Fruit fly (Drosophila melanogaster) whole organism, embryonic: ENCODE measurements around the gene Acp63F.
A peak's percentile ranks its signal among the peaks of the same experiment; 100 is the strongest.

ENCODE experiments used
- Atf-2 ChIP-seq: fragments of 200-800 bp; sonication (Bioruptor generic); optimal IDR thresholded peaks from 2 replicates; lab custom pipeline; 2016; ENCODE audit warnings: missing biosample characterization, missing genetic modification characterization
- Awh ChIP-seq: fragments of 200-800 bp; sonication (Bioruptor generic); IDR thresholded peaks from 2 replicates; pipeline ENCODE4, ENCODE4 v1.3.6; 2022; ENCODE audit warnings: missing biosample characterization, missing genetic modification characterization
- CG11695 ChIP-seq: fragments of 200-800 bp; sonication (Bioruptor generic); IDR thresholded peaks from 3 replicates; pipeline ENCODE4 v1.3.6; 2022; ENCODE audit warnings: missing biosample characterization, missing genetic modification characterization
- CG14441 ChIP-seq: fragments of 200-800 bp; sonication (Bioruptor generic); IDR thresholded peaks from 2 replicates; pipeline ENCODE4 v1.3.6; 2022; ENCODE audit warnings: missing biosample characterization, missing genetic modification characterization
- CG1603 ChIP-seq: fragments of 200-800 bp; sonication (Bioruptor generic); optimal IDR thresholded peaks from 2 replicates; lab custom pipeline; 2019; ENCODE audit warnings: missing biosample characterization, mild to moderate bottlenecking, missing genetic modification characterization, moderate library complexity
- CG16815 ChIP-seq: fragments of 200-800 bp; sonication (Bioruptor generic); optimal IDR thresholded peaks from 3 replicates; lab custom pipeline; 2017; ENCODE audit warnings: missing biosample characterization, mild to moderate bottlenecking, missing genetic modification characterization
- CG17359 ChIP-seq: fragments of 200-800 bp; sonication (Bioruptor generic); optimal IDR thresholded peaks from 3 replicates; lab custom pipeline; 2018; ENCODE audit warnings: missing biosample characterization, mild to moderate bottlenecking, missing genetic modification characterization, moderate library complexity
- CG1792 ChIP-seq: fragments of 200-800 bp; sonication (Bioruptor generic); optimal IDR thresholded peaks from 2 replicates; lab custom pipeline; 2016; ENCODE audit warnings: missing biosample characterization, missing genetic modification characterization
- CG18262 ChIP-seq: fragments of 200-800 bp; optimal IDR thresholded peaks from 3 replicates; lab custom pipeline; 2019; ENCODE audit warnings: missing biosample characterization, mild to moderate bottlenecking, missing genetic modification characterization, moderate library complexity
- CG1832 ChIP-seq: fragments of 200-800 bp; sonication (Bioruptor generic); optimal IDR thresholded peaks from 2 replicates; lab custom pipeline; 2017; ENCODE audit warnings: missing biosample characterization, mild to moderate bottlenecking, missing genetic modification characterization, inconsistent platforms
- CG2875 ChIP-seq: fragments of 200-800 bp; sonication (Bioruptor generic); optimal IDR thresholded peaks from 2 replicates; lab custom pipeline; 2017; ENCODE audit warnings: missing biosample characterization, mild to moderate bottlenecking, missing genetic modification characterization, missing genetic modification reagents
- CG30020 ChIP-seq: fragments of 200-800 bp; optimal IDR thresholded peaks from 2 replicates; lab custom pipeline; 2019; ENCODE audit warnings: missing biosample characterization, mild to moderate bottlenecking, missing genetic modification characterization, moderate library complexity
- CG32772 ChIP-seq: fragments of 200-800 bp; sonication (Bioruptor generic); IDR thresholded peaks from 2 replicates; pipeline ENCODE4 v1.3.6; 2022; ENCODE audit warnings: missing biosample characterization, missing genetic modification characterization
- CG4328 ChIP-seq: fragments of 200-800 bp; sonication (Bioruptor generic); optimal IDR thresholded peaks from 3 replicates; lab custom pipeline; 2017; ENCODE audit warnings: missing biosample characterization, missing genetic modification reagents, missing genetic modification characterization
- CG8089 ChIP-seq: fragments of 200-800 bp; sonication (Bioruptor generic); optimal IDR thresholded peaks from 3 replicates; lab custom pipeline; 2016; ENCODE audit warnings: missing biosample characterization, missing genetic modification characterization
- CG8359 ChIP-seq: fragments of 200-800 bp; sonication (Bioruptor generic); optimal IDR thresholded peaks from 2 replicates; lab custom pipeline; 2017; ENCODE audit warnings: missing biosample characterization, mild to moderate bottlenecking, missing genetic modification characterization, borderline replicate concordance
- CG8924 ChIP-seq: fragments of 200-800 bp; optimal IDR thresholded peaks from 3 replicates; lab custom pipeline; 2019; ENCODE audit warnings: missing biosample characterization, mild to moderate bottlenecking, missing genetic modification characterization, moderate library complexity
- CG8944 ChIP-seq: fragments of 200-800 bp; sonication (Bioruptor generic); optimal IDR thresholded peaks from 3 replicates; lab custom pipeline; 2016; ENCODE audit warnings: missing biosample characterization, missing genetic modification characterization
- CG9437 ChIP-seq: fragments of 200-800 bp; sonication (Bioruptor generic); optimal IDR thresholded peaks from 2 replicates; lab custom pipeline; 2018; ENCODE audit warnings: missing biosample characterization, mild to moderate bottlenecking, missing genetic modification characterization
- CG9797 ChIP-seq: fragments of 200-800 bp; sonication (Bioruptor generic); optimal IDR thresholded peaks from 3 replicates; lab custom pipeline; 2018; ENCODE audit warnings: missing biosample characterization, mild to moderate bottlenecking, missing genetic modification characterization
- CHES-1-like ChIP-seq: fragments of 200-800 bp; sonication (Bioruptor generic); optimal IDR thresholded peaks from 2 replicates; lab custom pipeline; 2016; ENCODE audit warnings: missing biosample characterization, missing genetic modification characterization
- CTCF ChIP-seq: fragments of 200-800 bp; sonication (Bioruptor generic); optimal IDR thresholded peaks from 2 replicates; lab custom pipeline; 2017; ENCODE audit warnings: missing biosample characterization, mild to moderate bottlenecking, missing genetic modification characterization, moderate library complexity
- E2f2 ChIP-seq: fragments of 200-800 bp; sonication (Bioruptor generic); IDR thresholded peaks from 2 replicates; pipeline ENCODE4 v1.3.6; 2022; ENCODE audit warnings: missing biosample characterization, missing genetic modification characterization
- Ets65A ChIP-seq: fragments of 200-800 bp; sonication (Bioruptor generic); peaks from one replicate; lab custom pipeline; 2016; ENCODE audit warnings: missing biosample characterization, missing genetic modification characterization
- GATAe ChIP-seq: fragments of 200-800 bp; sonication (Bioruptor generic); conservative IDR thresholded peaks from 2 replicates; pipeline ENCODE4 v1.3.6; 2022; ENCODE audit warnings: missing biosample characterization, missing genetic modification characterization
- Gsc ChIP-seq: fragments of 200-800 bp; sonication (Bioruptor generic); IDR thresholded peaks from 2 replicates; pipeline ENCODE4 v1.3.6; 2022; ENCODE audit warnings: missing biosample characterization, missing genetic modification characterization
- Hmr ChIP-seq: fragments of 200-800 bp; sonication (Bioruptor generic); optimal IDR thresholded peaks from 3 replicates; lab custom pipeline; 2017; ENCODE audit warnings: mild to moderate bottlenecking, missing biosample characterization, missing genetic modification reagents, missing genetic modification characterization
- Lpt ChIP-seq: fragments of >200 bp; optimal IDR thresholded peaks from 2 replicates; lab custom pipeline; 2018; ENCODE audit warnings: missing biosample characterization, missing genetic modification characterization
- Max ChIP-seq: fragments of 200-800 bp; sonication (Bioruptor generic); optimal IDR thresholded peaks from 2 replicates; lab custom pipeline; 2016; ENCODE audit warnings: missing biosample characterization, mild to moderate bottlenecking, missing genetic modification characterization
- NC2α ChIP-seq: fragments of 200-800 bp; sonication (Bioruptor generic); optimal IDR thresholded peaks from 2 replicates; lab custom pipeline; 2016; ENCODE audit warnings: missing biosample characterization, missing genetic modification characterization
- Poxn ChIP-seq: fragments of 200-800 bp; sonication (Bioruptor generic); IDR thresholded peaks from 2 replicates; pipeline ENCODE4 v1.3.6; 2022; ENCODE audit warnings: missing biosample characterization, missing genetic modification characterization
- Rfx ChIP-seq: fragments of 200-800 bp; sonication (Bioruptor generic); IDR thresholded peaks from 2 replicates; pipeline ENCODE4 v1.3.6; 2022; ENCODE audit warnings: missing biosample characterization, missing genetic modification characterization
- Spps ChIP-seq: fragments of 200-800 bp; sonication (Bioruptor generic); optimal IDR thresholded peaks from 2 replicates; lab custom pipeline; 2018; ENCODE audit warnings: missing biosample characterization, mild to moderate bottlenecking, missing genetic modification characterization
- Ssrp ChIP-seq: fragments of 200-800 bp; sonication (Bioruptor generic); optimal IDR thresholded peaks from 2 replicates; lab custom pipeline; 2018; ENCODE audit warnings: missing biosample characterization, mild to moderate bottlenecking, missing genetic modification characterization, moderate library complexity
- Taf1 ChIP-seq: fragments of 200-800 bp; sonication (Bioruptor generic); IDR thresholded peaks from 2 replicates; pipeline ENCODE4 v1.3.6; 2022; ENCODE audit warnings: missing biosample characterization, missing genetic modification characterization
- Tbp ChIP-seq: fragments of >200 bp; optimal IDR thresholded peaks from 2 replicates; lab custom pipeline; 2018; ENCODE audit warnings: missing biosample characterization, missing genetic modification characterization
- ap ChIP-seq: fragments of 200-800 bp; sonication (Bioruptor generic); IDR thresholded peaks from 2 replicates; pipeline ENCODE4 v1.3.6; 2022; ENCODE audit warnings: missing biosample characterization, missing genetic modification characterization
- ash1 ChIP-seq: fragments of 200-800 bp; sonication (Bioruptor generic); optimal IDR thresholded peaks from 2 replicates; lab custom pipeline; 2018; ENCODE audit warnings: missing biosample characterization, mild to moderate bottlenecking, missing genetic modification characterization
- chm ChIP-seq: fragments of 200-800 bp; sonication (Bioruptor generic); IDR thresholded peaks from 2 replicates; pipeline ENCODE4 v1.3.6; 2022; ENCODE audit warnings: missing biosample characterization, missing genetic modification characterization
- cwo ChIP-seq: fragments of 200-800 bp; sonication (Bioruptor generic); optimal IDR thresholded peaks from 3 replicates; lab custom pipeline; 2017; ENCODE audit warnings: missing biosample characterization, missing genetic modification characterization, mild to moderate bottlenecking, moderate library complexity, missing genetic modification reagents
- da ChIP-seq: fragments of 200-800 bp; sonication (Bioruptor generic); optimal IDR thresholded peaks from 2 replicates; lab custom pipeline; 2016; ENCODE audit warnings: missing biosample characterization, missing genetic modification characterization
- hbn ChIP-seq: fragments of 200-800 bp; sonication (Bioruptor generic); IDR thresholded peaks from 2 replicates; pipeline ENCODE4 v1.3.6; 2022; ENCODE audit warnings: missing biosample characterization, missing genetic modification characterization; ENCODE audit not compliant: partially characterized antibody
- knrl ChIP-seq: fragments of 200-800 bp; sonication (Bioruptor generic); IDR thresholded peaks from 3 replicates; pipeline ENCODE4 v1.3.6; 2022; ENCODE audit warnings: missing biosample characterization, missing genetic modification characterization; ENCODE audit not compliant: partially characterized antibody
- lbe ChIP-seq: fragments of 200-800 bp; sonication (Bioruptor generic); optimal IDR thresholded peaks from 2 replicates; lab custom pipeline; 2016; ENCODE audit warnings: missing biosample characterization, mild to moderate bottlenecking, missing genetic modification characterization
- oc ChIP-seq: fragments of 200-800 bp; sonication (Bioruptor generic); optimal IDR thresholded peaks from 2 replicates; lab custom pipeline; 2018; ENCODE audit warnings: missing biosample characterization, mild to moderate bottlenecking, missing genetic modification characterization, moderate library complexity
- p53 ChIP-seq: fragments of 200-800 bp; sonication (Bioruptor generic); optimal IDR thresholded peaks from 2 replicates; lab custom pipeline; 2016; ENCODE audit warnings: missing biosample characterization, missing genetic modification characterization
- pnt ChIP-seq: fragments of 200-800 bp; sonication (Bioruptor generic); optimal IDR thresholded peaks from 3 replicates; lab custom pipeline; 2016; ENCODE audit warnings: missing biosample characterization, missing genetic modification characterization
- sob ChIP-seq: fragments of 200-800 bp; sonication (Bioruptor generic); IDR thresholded peaks from 2 replicates; pipeline ENCODE4 v1.3.6; 2022; ENCODE audit warnings: missing biosample characterization, missing genetic modification characterization
- tio ChIP-seq: fragments of 200-800 bp; sonication (Bioruptor generic); optimal IDR thresholded peaks from 2 replicates; lab custom pipeline; 2017; ENCODE audit warnings: missing biosample characterization, missing genetic modification characterization, inconsistent platforms
- tna ChIP-seq: fragments of 200-800 bp; sonication (Bioruptor generic); IDR thresholded peaks from 2 replicates; pipeline ENCODE4 v1.3.6; 2022; ENCODE audit warnings: missing biosample characterization, missing genetic modification characterization; ENCODE audit not compliant: partially characterized antibody
- toy ChIP-seq: fragments of 200-800 bp; sonication (Bioruptor generic); IDR thresholded peaks from 2 replicates; pipeline ENCODE4 v1.3.6; 2022; ENCODE audit warnings: missing biosample characterization, missing genetic modification characterization

Acp63F gene

DNA sequence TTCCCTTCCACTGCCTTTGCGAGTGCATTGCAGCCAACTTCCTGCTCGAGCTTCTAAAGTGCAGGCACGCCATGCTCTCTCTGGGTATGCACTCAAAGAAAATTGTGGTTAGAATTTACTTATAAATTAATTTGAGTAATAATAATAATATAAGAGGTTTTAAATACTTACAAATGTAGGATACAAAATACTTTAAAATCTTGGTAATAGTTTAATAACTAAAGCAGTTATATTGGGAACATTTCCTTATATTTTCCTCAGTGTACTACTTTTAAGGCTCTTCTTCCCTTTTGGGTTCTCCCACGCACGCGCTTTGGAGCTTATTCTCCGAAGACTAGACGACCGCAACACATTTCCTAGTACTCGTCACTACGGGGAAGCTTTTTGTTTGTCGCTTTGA is 10.4 kb upstream of the Acp63F start (continued):
- TF ChIP-seq oc (tag; lab: Kevin White, UChicago) (no peak), tio (GFP tag; lab: Kevin White, UChicago) (peak; percentile 72), CG16815 (GFP tag; lab: Kevin White, UChicago) (peak; percentile 22), CHES-1-like (GFP tag; lab: Kevin White, UChicago) (no peak), hbn (GFP tag; lab: Robert Waterston, UW) (no peak), CG8359 (GFP tag; lab: Kevin White, UChicago) (peak; percentile 45), Ets65A (GFP tag; lab: Kevin White, UChicago) (peak; percentile 7), sob (GFP tag; lab: Robert Waterston, UW) (peak; percentile 58; the same call in 1 of the 2 replicates), Rfx (peak; percentile 84), ap (GFP tag; lab: Robert Waterston, UW) (peak; percentile 80), knrl (no peak), E2f2 (peak; percentile 65; the same call in 1 of the 2 replicates), toy (GFP tag; lab: Robert Waterston, UW) (0 out of 2 replicates have a peak, but pooled peaks have one; percentile 30), CG1603 (tag; lab: Kevin White, UChicago) (no peak), CG9797 (GFP tag; lab: Kevin White, UChicago) (no peak), da (no peak), CTCF (GFP tag; lab: Kevin White, UChicago) (no peak), Awh (GFP tag; lab: Robert Waterston, UW) (peak; percentile 94), lbe (GFP tag; lab: Kevin White, UChicago) (no peak), CG11695 (GFP tag; lab: Robert Waterston, UW) (peak; percentile 88), Poxn (GFP tag; lab: Robert Waterston, UW) (no peak), cwo (GFP tag; lab: Kevin White, UChicago) (peak; percentile 82), chm (GFP tag; lab: Robert Waterston, UW) (0 out of 2 replicates have a peak, but pooled peaks have one; percentile 26), p53 (GFP tag; lab: Kevin White, UChicago) (no peak), CG8924 (tag; lab: Kevin White, UChicago) (peak; percentile 91), Lpt (GFP tag; lab: Kevin White, UChicago) (no peak), Taf1 (peak; percentile 43; the same call in 1 of the 2 replicates), CG18262 (tag; lab: Kevin White, UChicago) (peak; percentile 83), Ssrp (tag; lab: Kevin White, UChicago) (peak; percentile 78), Hmr (GFP tag; lab: Kevin White, UChicago) (peak; percentile 92), CG1792 (GFP tag; lab: Kevin White, UChicago) (no peak), Tbp (GFP tag; lab: Kevin White, UChicago) (no peak), CG2875 (GFP tag; lab: Kevin White, UChicago) (peak; percentile 53), Atf-2 (no peak), Max (GFP tag; lab: Kevin White, UChicago) (peak; percentile 64), Spps (tag; lab: Kevin White, UChicago) (peak; percentile 32), pnt (no peak), GATAe (GFP tag; lab: Robert Waterston, UW) (peak; percentile 29; the same call in 1 of the 2 replicates), tna (GFP tag; lab: Robert Waterston, UW) (no peak), NC2α (GFP tag; lab: Kevin White, UChicago) (no peak), ash1 (GFP tag; lab: Kevin White, UChicago) (no peak), CG32772 (GFP tag; lab: Robert Waterston, UW) (peak; percentile 78), CG8944 (no peak), CG1832 (no peak), CG14441 (GFP tag; lab: Robert Waterston, UW) (peak; percentile 70), CG17359 (tag; lab: Kevin White, UChicago) (peak; percentile 83), Gsc (no peak), CG30020 (tag; lab: Kevin White, UChicago) (no peak), CG9437 (GFP tag; lab: Kevin White, UChicago) (peak; percentile 61), CG4328 (GFP tag; lab: Kevin White, UChicago) (peak; percentile 63), CG8089 (GFP tag; lab: Kevin White, UChicago) (no peak)
